Worm (Caenorhabditis elegans): ENCODE data around the gene sup-18.

ce11 chrIII:7894724-7895123 is 16.0 kb upstream of the sup-18 start, which contains the start of gene ZK688.4:
- TF ChIP-seq mdl-1 (tag; optimal IDR thresholded peaks at IDR 0.05) (no peak), unc-62 (GFP tag; optimal IDR thresholded peaks at IDR 0.05) (no peak), nfya-1 (tag; optimal IDR thresholded peaks at IDR 0.05; ENCODE audit: insufficient read depth) (no peak), aly-2 (tag; optimal IDR thresholded peaks at IDR 0.05) (no peak), pqm-1 (tag; optimal IDR thresholded peaks at IDR 0.05) (no peak), ztf-4 (tag; optimal IDR thresholded peaks at IDR 0.05) (no peak), nhr-11 (tag; optimal IDR thresholded peaks at IDR 0.05) (no peak), daf-12 (tag; optimal IDR thresholded peaks at IDR 0.05) (no peak), nhr-237 (tag; optimal IDR thresholded peaks at IDR 0.05) (no peak), ZK546.5 (tag; optimal IDR thresholded peaks at IDR 0.05) (no peak)
